Worm (Caenorhabditis elegans) whole organism, L3 larva: ENCODE measurements around the gene ugt-58.

Experiments
- ZK546.5 ChIP-seq: sonication (generic microtip); optimal IDR thresholded peaks from 2 replicates; lab custom pipeline; 2017; ENCODE audit warnings: missing biosample characterization, missing genetic modification characterization
- ama-1 ChIP-seq: fragments of 150-350 bp; optimal IDR thresholded peaks from 2 replicates; lab custom pipeline; 2018
- ceh-82 ChIP-seq: fragments of 150-350 bp; optimal IDR thresholded peaks from 2 replicates; lab custom pipeline; 2014; ENCODE audit warnings: missing biosample characterization, missing genetic modification characterization
- ceh-9 ChIP-seq: sonication (generic microtip); optimal IDR thresholded peaks from 2 replicates; lab custom pipeline; 2018; ENCODE audit warnings: missing biosample characterization, missing genetic modification characterization
- fos-1 ChIP-seq: fragments of 150-350 bp; optimal IDR thresholded peaks from 2 replicates; lab custom pipeline; 2014; ENCODE audit warnings: missing biosample characterization, missing genetic modification characterization
- jun-1 ChIP-seq: fragments of 150-350 bp; optimal IDR thresholded peaks from 2 replicates; lab custom pipeline; 2014; ENCODE audit warnings: missing biosample characterization, missing genetic modification reagents, missing genetic modification characterization
- nhr-77 ChIP-seq: fragments of 150-350 bp; optimal IDR thresholded peaks from 2 replicates; lab custom pipeline; 2014; ENCODE audit warnings: missing biosample characterization, missing genetic modification characterization
- pha-4 ChIP-seq: fragments of 150-350 bp; optimal IDR thresholded peaks from 2 replicates; lab custom pipeline; 2014; ENCODE audit warnings: missing biosample characterization, missing genetic modification reagents, missing genetic modification characterization
- pqm-1 ChIP-seq: fragments of 150-350 bp; optimal IDR thresholded peaks from 2 replicates; lab custom pipeline; 2017; ENCODE audit warnings: missing biosample characterization, missing genetic modification characterization, inconsistent platforms
- snpc-4 ChIP-seq: fragments of 150-350 bp; optimal IDR thresholded peaks from 2 replicates; lab custom pipeline; 2014; ENCODE audit warnings: missing biosample characterization, missing genetic modification characterization

DNA sequence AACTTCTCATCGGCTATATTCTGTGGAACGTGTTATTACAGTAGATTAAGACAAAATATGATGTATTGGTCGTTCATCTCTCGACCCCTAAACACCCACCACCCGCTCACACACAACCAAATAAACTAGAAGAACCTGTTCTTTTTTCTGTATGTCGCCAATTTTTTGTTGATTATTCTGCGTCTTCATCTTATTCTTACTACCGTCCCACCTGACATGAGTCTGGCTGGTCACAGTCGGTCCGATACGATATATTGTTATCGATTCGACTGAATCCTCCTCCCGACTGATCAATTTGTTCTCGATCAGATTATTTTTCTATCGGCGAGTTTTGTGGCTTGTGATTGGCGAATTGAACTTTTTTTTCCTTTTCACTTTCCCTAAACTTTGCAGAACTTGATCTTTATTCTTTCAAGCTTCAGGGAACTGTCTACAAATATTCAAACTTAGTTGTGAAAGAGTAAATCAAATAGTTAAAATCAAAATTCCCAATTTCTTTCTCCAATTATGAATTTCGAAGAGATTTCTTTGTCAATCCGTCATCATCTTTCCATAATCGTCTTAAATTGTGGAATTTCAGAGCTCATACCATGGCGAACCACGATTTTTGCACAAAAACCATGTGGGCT is 31.5 kb downstream of the ugt-58 start, which contains the start of gene F35H8.2:
- TF ChIP-seq pqm-1 (tag; lab: Kevin White, UChicago) = no peak
- TF ChIP-seq ZK546.5 = no peak
- no peak for TF ChIP-seq ama-1 (lab: Kevin White, UChicago)
- TF ChIP-seq snpc-4 (tag; lab: Kevin White, UChicago) = no peak
- TF ChIP-seq ceh-82 (tag; lab: Kevin White, UChicago) = no peak
- TF ChIP-seq fos-1 (tag; lab: Kevin White, UChicago) = no peak
- no peak for TF ChIP-seq nhr-77 (tag; lab: Kevin White, UChicago)
- TF ChIP-seq ceh-9 (tag; lab: Kevin White, UChicago) = no peak
- no peak for TF ChIP-seq pha-4
- TF ChIP-seq jun-1 (tag; lab: Kevin White, UChicago) = no peak
